Worm (Caenorhabditis elegans): ENCODE measurements around the gene frg-1.
A peak's percentile ranks its signal among the peaks of the same experiment; 100 is the strongest.

Gene frg-1

DNA sequence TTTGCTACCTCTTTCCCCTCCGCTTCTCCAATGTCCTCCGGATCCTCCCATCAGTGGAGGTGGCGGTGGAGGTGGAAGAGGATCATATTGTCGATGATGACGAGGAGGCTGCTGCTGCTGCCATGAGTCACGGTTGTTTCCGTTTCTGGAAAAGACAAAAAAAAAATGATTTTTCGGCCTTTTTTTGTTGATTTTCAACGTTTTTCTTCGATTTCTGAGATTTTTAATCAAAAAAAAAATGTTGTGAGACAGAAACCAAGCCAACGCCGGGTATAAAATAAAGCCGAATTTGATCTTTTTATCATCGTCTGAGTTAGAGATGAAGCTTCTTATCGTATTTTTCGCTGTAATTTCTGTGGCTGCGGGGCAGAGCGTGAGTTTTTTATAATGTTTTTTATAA lies 49.4 kb upstream of the frg-1 start, which contains the start of gene Y37D8A.19:
Gene Y37D8A.19, plus strand, starts transcription at position 301 of the 400 bp plus-strand sequence.
- TF ChIP-seq nhr-6 (tag; optimal IDR thresholded peaks at IDR 0.05) (no peak), ceh-16 (tag; optimal IDR thresholded peaks at IDR 0.05) (no peak), unc-55 (GFP tag; optimal IDR thresholded peaks at IDR 0.05) (no peak)

DNA sequence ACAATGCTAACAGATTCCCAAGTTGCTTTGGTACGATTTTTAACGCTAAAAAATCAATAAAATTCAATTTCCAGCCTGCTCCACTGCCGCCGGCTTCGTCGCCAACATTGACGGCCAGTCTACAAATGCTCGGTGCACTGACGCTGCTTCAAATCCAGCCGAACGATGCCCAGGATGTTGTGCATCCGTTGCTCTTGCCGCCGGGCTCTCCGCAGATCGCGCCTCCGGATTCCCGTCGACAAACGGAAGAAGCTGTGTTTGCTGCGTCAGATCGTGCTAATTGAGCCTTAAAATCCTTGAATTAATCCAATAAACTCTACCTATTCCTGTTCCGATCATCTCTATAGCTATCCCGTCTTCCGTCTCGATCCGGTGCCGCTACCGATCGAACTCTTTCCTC lies 47.9 kb upstream of the frg-1 start:
- TF ChIP-seq alr-1 (tag; optimal IDR thresholded peaks at IDR 0.05) (no peak), unc-62 (GFP tag; optimal IDR thresholded peaks at IDR 0.05) (no peak), ztf-11 (tag; optimal IDR thresholded peaks at IDR 0.05) (no peak), C34F6.9 (tag; optimal IDR thresholded peaks at IDR 0.05) (no peak), blmp-1 (tag; optimal IDR thresholded peaks at IDR 0.05; ENCODE audit: insufficient read depth) (no peak), egl-27 (tag; optimal IDR thresholded peaks at IDR 0.05) (no peak), lin-13 (GFP tag; optimal IDR thresholded peaks at IDR 0.05) (no peak), zag-1 (tag; optimal IDR thresholded peaks at IDR 0.05) (no peak), elt-1 (tag; optimal IDR thresholded peaks at IDR 0.05) (no peak), ceh-16 (tag; optimal IDR thresholded peaks at IDR 0.05) (no peak), elt-3 (tag; optimal IDR thresholded peaks at IDR 0.05) (no peak)

DNA sequence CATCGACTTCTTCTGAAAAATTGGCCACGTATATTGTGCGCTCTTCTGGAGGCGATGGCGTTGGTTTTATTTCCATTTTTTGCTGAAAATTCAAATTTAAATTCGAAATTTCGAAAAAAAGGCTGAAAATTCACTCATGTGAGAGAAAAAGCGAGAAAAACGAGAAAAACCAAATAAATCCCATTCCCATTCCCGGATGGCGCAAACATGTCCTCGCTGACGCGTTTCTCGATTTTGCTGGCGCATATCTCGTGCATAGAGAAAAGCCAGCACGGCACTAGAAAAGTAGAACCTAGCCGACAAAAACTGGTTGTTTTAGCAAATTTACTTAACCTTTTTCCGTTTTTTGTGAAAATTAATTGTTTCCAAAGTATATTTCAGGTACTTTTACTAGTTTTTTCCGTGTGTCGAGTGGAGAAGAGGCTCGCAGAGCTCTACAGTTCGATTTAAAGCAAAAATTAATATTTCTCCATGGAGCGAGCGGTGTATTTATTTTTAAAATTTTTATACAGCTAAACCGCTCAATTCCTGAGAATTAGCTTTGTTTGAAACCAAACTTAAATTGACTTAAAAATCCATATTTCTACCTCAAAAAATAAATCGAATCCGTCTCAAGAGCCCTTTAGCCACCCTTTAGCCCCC lies 47.1 kb upstream of the frg-1 start, which contains the start of gene rbm-7:
Gene rbm-7, minus strand, starts transcription at position 82 of the 642 bp plus-strand sequence.
- TF ChIP-seq snpc-4 (tag; optimal IDR thresholded peaks at IDR 0.05) = no peak
- peak; percentile 49 for TF ChIP-seq nhr-25 (tag; optimal IDR thresholded peaks at IDR 0.05)
- peak; percentile 44 for TF ChIP-seq mab-5 (tag; optimal IDR thresholded peaks at IDR 0.05)
- no peak for TF ChIP-seq blmp-1 (tag; optimal IDR thresholded peaks at IDR 0.05; ENCODE audit: insufficient read depth)
- peak; percentile 78 for TF ChIP-seq unc-55 (GFP tag; optimal IDR thresholded peaks at IDR 0.05)
- peak; percentile 30 for TF ChIP-seq R02D3.7 (tag; optimal IDR thresholded peaks at IDR 0.05)
- no peak for TF ChIP-seq nhr-12 (tag; optimal IDR thresholded peaks at IDR 0.05)
- peak; percentile 67 for TF ChIP-seq lin-11 (tag; optimal IDR thresholded peaks at IDR 0.05)
- TF ChIP-seq crh-2 (tag; optimal IDR thresholded peaks at IDR 0.05) = peak; percentile 70
- peak; percentile 85 to 88 for TF ChIP-seq lsy-2 (tag; optimal IDR thresholded peaks at IDR 0.05)
- TF ChIP-seq nhr-21 (tag; optimal IDR thresholded peaks at IDR 0.05) = peak; percentile 37
- peak; percentile 37 for TF ChIP-seq ama-1 (optimal IDR thresholded peaks at IDR 0.05)
- TF ChIP-seq sma-3 (GFP tag; optimal IDR thresholded peaks at IDR 0.05) = peak; percentile 36
- no peak for TF ChIP-seq ceh-16 (tag; optimal IDR thresholded peaks at IDR 0.05)
- peak; percentile 84 for TF ChIP-seq C34F6.9 (tag; optimal IDR thresholded peaks at IDR 0.05)
- TF ChIP-seq sem-4 (tag; optimal IDR thresholded peaks at IDR 0.05) = peak; percentile 59
- TF ChIP-seq unc-39 (tag; optimal IDR thresholded peaks at IDR 0.05) = no peak
- TF ChIP-seq nhr-23 (tag; optimal IDR thresholded peaks at IDR 0.05) = no peak
- TF ChIP-seq lin-13 (GFP tag; optimal IDR thresholded peaks at IDR 0.05) = peak; percentile 58
- no peak for TF ChIP-seq mdl-1 (tag; optimal IDR thresholded peaks at IDR 0.05)
- no peak for TF ChIP-seq aly-2 (tag; optimal IDR thresholded peaks at IDR 0.05)
- peak; percentile 75 for TF ChIP-seq F13H6.1 (tag; optimal IDR thresholded peaks at IDR 0.05)
- TF ChIP-seq gmeb-1 (tag; optimal IDR thresholded peaks at IDR 0.05) = peak; percentile 81
- TF ChIP-seq fos-1 (tag; optimal IDR thresholded peaks at IDR 0.05) = peak; percentile 37
- peak; percentile 40 for TF ChIP-seq egl-27 (tag; optimal IDR thresholded peaks at IDR 0.05)
- peak; percentile 63 for TF ChIP-seq nhr-129 (tag; optimal IDR thresholded peaks at IDR 0.05)
- no peak for TF ChIP-seq lin-39 (tag; optimal IDR thresholded peaks at IDR 0.05)

DNA sequence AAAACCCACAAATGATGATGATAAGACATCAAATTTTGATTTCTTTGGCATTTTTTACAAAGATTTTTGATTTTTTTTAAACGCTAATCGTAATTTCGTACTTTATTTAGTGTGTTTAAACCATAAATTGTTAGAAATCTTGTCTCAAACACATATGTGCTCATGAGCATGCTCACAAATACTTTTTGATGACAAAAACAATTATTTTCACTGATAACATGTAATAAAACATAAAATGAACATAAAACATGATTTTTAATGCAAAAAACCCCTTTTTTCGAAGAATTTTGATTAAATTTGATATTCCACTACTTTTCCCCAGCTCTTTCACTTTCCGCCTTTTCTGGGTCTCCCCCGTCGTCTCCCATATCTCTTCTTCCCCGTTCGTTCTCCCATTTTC lies 46.2 kb upstream of the frg-1 start:
- TF ChIP-seq skn-1 (tag; optimal IDR thresholded peaks at IDR 0.05) (peak; percentile 50), ztf-11 (tag; optimal IDR thresholded peaks at IDR 0.05) (no peak), lin-11 (tag; optimal IDR thresholded peaks at IDR 0.05) (no peak), ama-1 (optimal IDR thresholded peaks at IDR 0.05) (no peak), mdl-1 (tag; optimal IDR thresholded peaks at IDR 0.05) (no peak), ceh-16 (tag; optimal IDR thresholded peaks at IDR 0.05) (no peak), lin-39 (tag; optimal IDR thresholded peaks at IDR 0.05) (no peak), nhr-237 (tag; optimal IDR thresholded peaks at IDR 0.05) (no peak), snpc-4 (tag; optimal IDR thresholded peaks at IDR 0.05) (no peak)
